Worm (Caenorhabditis elegans): ENCODE results near the gene F46B6.6.

DNA sequence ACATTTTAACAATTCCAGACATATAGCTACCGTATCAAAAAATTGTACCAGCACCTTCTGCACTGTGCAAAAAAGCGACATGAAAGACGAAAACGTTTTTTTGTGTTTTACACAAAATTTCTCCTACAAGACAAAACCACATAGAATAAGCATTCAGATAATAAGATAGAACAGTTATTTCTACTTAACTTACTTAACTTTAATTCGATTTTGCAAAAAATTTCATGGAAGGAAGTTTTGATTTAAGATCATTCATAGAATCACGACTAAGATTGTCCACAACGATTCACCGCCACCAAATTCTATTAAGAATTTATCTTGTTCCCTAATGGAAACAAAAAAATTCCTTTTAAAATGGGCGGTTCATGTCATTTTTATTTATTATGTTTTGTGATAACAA, 22.9 kb downstream of the F46B6.6 start:
- TF ChIP-seq dao-5 (tag; optimal IDR thresholded peaks at IDR 0.05) (no peak), him-1 (tag; optimal IDR thresholded peaks at IDR 0.05) (no peak)
